Fruit fly (Drosophila melanogaster) whole organism, embryonic: ENCODE results near the gene att-ORFB.

Source experiments
- Adf1 ChIP-seq: fragments of 200-800 bp; sonication (Bioruptor generic); IDR thresholded peaks from 2 replicates; pipeline ENCODE4 v1.3.6; 2022; ENCODE audit warnings: missing biosample characterization, missing genetic modification characterization
- BtbVII ChIP-seq: fragments of 200-800 bp; sonication (Bioruptor generic); optimal IDR thresholded peaks from 3 replicates; lab custom pipeline; 2017; ENCODE audit warnings: missing biosample characterization, mild to moderate bottlenecking, missing genetic modification characterization
- C15 ChIP-seq: fragments of 200-800 bp; sonication (Bioruptor generic); IDR thresholded peaks from 3 replicates; pipeline ENCODE4 v1.3.6; 2022; ENCODE audit warnings: missing biosample characterization, missing genetic modification characterization
- CG10462 ChIP-seq: fragments of 200-800 bp; sonication (Bioruptor generic); optimal IDR thresholded peaks from 2 replicates; lab custom pipeline; 2016; ENCODE audit warnings: missing biosample characterization, missing genetic modification characterization
- CG11247 ChIP-seq: fragments of 200-800 bp; sonication (Bioruptor generic); IDR thresholded peaks from 2 replicates; pipeline ENCODE4 v1.3.6; 2022; ENCODE audit warnings: missing biosample characterization, missing genetic modification characterization
- CG11504 ChIP-seq: fragments of 200-800 bp; sonication (Bioruptor generic); optimal IDR thresholded peaks from 3 replicates; lab custom pipeline; 2019; ENCODE audit warnings: missing biosample characterization, mild to moderate bottlenecking, missing genetic modification characterization, moderate library complexity
- CG11560 ChIP-seq: fragments of 200-800 bp; sonication (Bioruptor generic); IDR thresholded peaks from 3 replicates; pipeline ENCODE4 v1.3.6; 2022; ENCODE audit warnings: missing biosample characterization, missing genetic modification characterization
- CG11695 ChIP-seq: fragments of 200-800 bp; sonication (Bioruptor generic); IDR thresholded peaks from 3 replicates; pipeline ENCODE4 v1.3.6; 2022; ENCODE audit warnings: missing biosample characterization, missing genetic modification characterization
- CG12104 ChIP-seq: fragments of 200-800 bp; sonication (Bioruptor generic); optimal IDR thresholded peaks from 3 replicates; lab custom pipeline; 2016; ENCODE audit warnings: missing biosample characterization, missing genetic modification characterization
- CG12236 ChIP-seq: fragments of 200-800 bp; sonication (Bioruptor generic); optimal IDR thresholded peaks from 2 replicates; lab custom pipeline; 2016; ENCODE audit warnings: missing biosample characterization, missing genetic modification characterization
- CG14860 ChIP-seq: fragments of 200-800 bp; sonication (Bioruptor generic); IDR thresholded peaks from 3 replicates; pipeline ENCODE4 v1.3.6; 2022; ENCODE audit warnings: missing biosample characterization, missing genetic modification characterization; ENCODE audit not compliant: partially characterized antibody
- CG15073 ChIP-seq: fragments of 200-800 bp; sonication (Bioruptor generic); optimal IDR thresholded peaks from 2 replicates; lab custom pipeline; 2016; ENCODE audit warnings: missing biosample characterization, missing genetic modification characterization
- CG15269 ChIP-seq: fragments of 200-800 bp; sonication (Bioruptor generic); optimal IDR thresholded peaks from 2 replicates; lab custom pipeline; 2018; ENCODE audit warnings: missing biosample characterization, mild to moderate bottlenecking, missing genetic modification characterization, moderate library complexity
- CG16863 ChIP-seq: fragments of 200-800 bp; sonication (Bioruptor generic); optimal IDR thresholded peaks from 3 replicates; lab custom pipeline; 2016; ENCODE audit warnings: missing biosample characterization, missing genetic modification characterization
- CG2116 ChIP-seq: fragments of 200-800 bp; sonication (Bioruptor generic); optimal IDR thresholded peaks from 3 replicates; lab custom pipeline; 2018; ENCODE audit warnings: missing biosample characterization, mild to moderate bottlenecking, missing genetic modification characterization
- CG2889 ChIP-seq: fragments of 200-800 bp; sonication (Bioruptor generic); IDR thresholded peaks from 3 replicates; pipeline ENCODE4 v1.3.6; 2022; ENCODE audit warnings: missing biosample characterization, missing genetic modification characterization
- CG30431 ChIP-seq: fragments of 200-800 bp; sonication (Bioruptor generic); optimal IDR thresholded peaks from 2 replicates; lab custom pipeline; 2017; ENCODE audit warnings: missing biosample characterization, missing genetic modification characterization
- CG4328 ChIP-seq: fragments of 200-800 bp; sonication (Bioruptor generic); optimal IDR thresholded peaks from 3 replicates; lab custom pipeline; 2017; ENCODE audit warnings: missing biosample characterization, missing genetic modification reagents, missing genetic modification characterization
- CG4424 ChIP-seq: fragments of 200-800 bp; sonication (Bioruptor generic); optimal IDR thresholded peaks from 3 replicates; lab custom pipeline; 2016; ENCODE audit warnings: missing biosample characterization, missing genetic modification characterization
- CG6683 ChIP-seq: fragments of 200-800 bp; sonication (Bioruptor generic); optimal IDR thresholded peaks from 2 replicates; lab custom pipeline; 2017; ENCODE audit warnings: missing biosample characterization, mild to moderate bottlenecking, missing genetic modification characterization, missing genetic modification reagents
- CG7963 ChIP-seq: fragments of 200-800 bp; sonication (Bioruptor generic); IDR thresholded peaks from 3 replicates; pipeline ENCODE4 v1.3.6; 2022; ENCODE audit warnings: missing biosample characterization, missing genetic modification characterization; ENCODE audit not compliant: partially characterized antibody
- CG8388 ChIP-seq: fragments of 200-800 bp; sonication (Bioruptor generic); optimal IDR thresholded peaks from 2 replicates; lab custom pipeline; 2019; ENCODE audit warnings: missing biosample characterization, mild to moderate bottlenecking, missing genetic modification characterization, moderate library complexity
- CG8924 ChIP-seq: fragments of 200-800 bp; optimal IDR thresholded peaks from 3 replicates; lab custom pipeline; 2019; ENCODE audit warnings: missing biosample characterization, mild to moderate bottlenecking, missing genetic modification characterization, moderate library complexity
- CG9817 ChIP-seq: fragments of 200-800 bp; sonication (Bioruptor generic); optimal IDR thresholded peaks from 2 replicates; lab custom pipeline; 2018; ENCODE audit warnings: missing biosample characterization, mild to moderate bottlenecking, missing genetic modification characterization, moderate library complexity
- Camta ChIP-seq: fragments of 200-800 bp; sonication (Bioruptor generic); optimal IDR thresholded peaks from 2 replicates; lab custom pipeline; 2016; ENCODE audit warnings: missing biosample characterization, missing genetic modification characterization
- Dip3 ChIP-seq: fragments of 200-800 bp; sonication (Bioruptor generic); optimal IDR thresholded peaks from 3 replicates; lab custom pipeline; 2016; ENCODE audit warnings: missing biosample characterization, missing genetic modification characterization
- Fer3 ChIP-seq: fragments of 200-800 bp; sonication (Bioruptor generic); optimal IDR thresholded peaks from 2 replicates; lab custom pipeline; 2018; ENCODE audit warnings: missing biosample characterization, mild to moderate bottlenecking, missing genetic modification characterization, moderate library complexity
- HmgZ ChIP-seq: fragments of 200-800 bp; sonication (Bioruptor generic); optimal IDR thresholded peaks from 2 replicates; lab custom pipeline; 2018; ENCODE audit warnings: missing biosample characterization, mild to moderate bottlenecking, missing genetic modification characterization
- Hr3 ChIP-seq: fragments of 200-800 bp; sonication (Bioruptor generic); optimal IDR thresholded peaks from 3 replicates; lab custom pipeline; 2016; ENCODE audit warnings: missing biosample characterization, missing genetic modification characterization
- Lpt ChIP-seq: fragments of >200 bp; optimal IDR thresholded peaks from 2 replicates; lab custom pipeline; 2018; ENCODE audit warnings: missing biosample characterization, missing genetic modification characterization
- Rfx ChIP-seq: fragments of 200-800 bp; sonication (Bioruptor generic); IDR thresholded peaks from 2 replicates; pipeline ENCODE4 v1.3.6; 2022; ENCODE audit warnings: missing biosample characterization, missing genetic modification characterization
- Scr ChIP-seq: fragments of 200-800 bp; sonication (Bioruptor generic); IDR thresholded peaks from 2 replicates; pipeline ENCODE4 v1.3.6; 2022; ENCODE audit warnings: missing biosample characterization, missing genetic modification characterization; ENCODE audit not compliant: partially characterized antibody
- Side ChIP-seq: fragments of 200-800 bp; sonication (Bioruptor generic); optimal IDR thresholded peaks from 2 replicates; lab custom pipeline; 2016; ENCODE audit warnings: missing biosample characterization, missing genetic modification characterization
- YL-1 ChIP-seq: fragments of 200-800 bp; sonication (Bioruptor generic); optimal IDR thresholded peaks from 3 replicates; lab custom pipeline; 2017; ENCODE audit warnings: missing biosample characterization, mild to moderate bottlenecking, missing genetic modification characterization
- aop ChIP-seq: fragments of 200-800 bp; sonication (Bioruptor generic); IDR thresholded peaks from 2 replicates; pipeline ENCODE4 v1.3.6; 2022; ENCODE audit warnings: missing biosample characterization, missing genetic modification characterization
- bigmax ChIP-seq: fragments of 200-800 bp; sonication (Bioruptor generic); optimal IDR thresholded peaks from 2 replicates; lab custom pipeline; 2018; ENCODE audit warnings: missing biosample characterization, mild to moderate bottlenecking, missing genetic modification characterization
- chm ChIP-seq: fragments of 200-800 bp; sonication (Bioruptor generic); IDR thresholded peaks from 2 replicates; pipeline ENCODE4 v1.3.6; 2022; ENCODE audit warnings: missing biosample characterization, missing genetic modification characterization
- chn ChIP-seq: fragments of 200-800 bp; sonication (Bioruptor generic); optimal IDR thresholded peaks from 2 replicates; lab custom pipeline; 2016; ENCODE audit warnings: missing biosample characterization, missing genetic modification characterization
- cwo ChIP-seq: fragments of 200-800 bp; sonication (Bioruptor generic); optimal IDR thresholded peaks from 3 replicates; lab custom pipeline; 2017; ENCODE audit warnings: missing biosample characterization, missing genetic modification characterization, mild to moderate bottlenecking, moderate library complexity, missing genetic modification reagents
- dpn ChIP-seq, 2 experiments: fragments of 200-800 bp; sonication (Bioruptor generic); optimal IDR thresholded peaks; 3 replicates each; lab custom pipeline; 2016; ENCODE audit warnings: missing biosample characterization in 2 of 2, missing genetic modification characterization in 2 of 2
- gcm ChIP-seq: fragments of 200-800 bp; sonication (Bioruptor generic); optimal IDR thresholded peaks from 2 replicates; lab custom pipeline; 2019; ENCODE audit warnings: missing biosample characterization, mild to moderate bottlenecking, missing genetic modification characterization, moderate library complexity
- grau ChIP-seq: fragments of 200-800 bp; optimal IDR thresholded peaks from 3 replicates; lab custom pipeline; 2019; ENCODE audit warnings: missing biosample characterization, mild to moderate bottlenecking, missing genetic modification characterization, moderate library complexity
- her ChIP-seq: fragments of 200-800 bp; sonication (Bioruptor generic); optimal IDR thresholded peaks from 2 replicates; lab custom pipeline; 2016; ENCODE audit warnings: missing biosample characterization, missing genetic modification characterization
- lab ChIP-seq: fragments of 200-800 bp; sonication (Bioruptor generic); optimal IDR thresholded peaks from 3 replicates; lab custom pipeline; 2017; ENCODE audit warnings: missing biosample characterization, missing genetic modification characterization, mild to moderate bottlenecking, moderate library complexity, missing genetic modification reagents
- lola ChIP-seq, 3 experiments: fragments of >200 bp in 2 of 3; fragments of 200-800 bp in 1 of 3; sonication (Bioruptor generic) in 1 of 3; optimal IDR thresholded peaks; 2 replicates each; lab custom pipeline; 2017 to 2019; ENCODE audit warnings: missing biosample characterization in 3 of 3, missing genetic modification characterization in 3 of 3, mild to moderate bottlenecking in 1 of 3, moderate library complexity in 1 of 3
- onecut ChIP-seq: fragments of 200-800 bp; sonication (Bioruptor generic); IDR thresholded peaks from 2 replicates; pipeline ENCODE4 v1.3.6; 2022; ENCODE audit warnings: missing biosample characterization, missing genetic modification characterization
- org-1 ChIP-seq: fragments of 200-800 bp; sonication (Bioruptor generic); optimal IDR thresholded peaks from 2 replicates; lab custom pipeline; 2017; ENCODE audit warnings: missing biosample characterization, missing genetic modification characterization
- rib ChIP-seq: fragments of 200-800 bp; sonication (Bioruptor generic); IDR thresholded peaks from 2 replicates; pipeline ENCODE4 v1.3.6; 2022; ENCODE audit warnings: missing biosample characterization, missing genetic modification characterization
- slp2 ChIP-seq: fragments of 200-800 bp; sonication (Bioruptor generic); optimal IDR thresholded peaks from 2 replicates; lab custom pipeline; 2016; ENCODE audit warnings: missing biosample characterization, missing genetic modification characterization
- stc ChIP-seq: fragments of 200-800 bp; sonication (Bioruptor generic); IDR thresholded peaks from 2 replicates; pipeline ENCODE4 v1.3.6; 2022; ENCODE audit warnings: missing biosample characterization, missing genetic modification characterization
- unpg ChIP-seq: fragments of 200-800 bp; sonication (Bioruptor generic); optimal IDR thresholded peaks from 3 replicates; lab custom pipeline; 2018; ENCODE audit warnings: missing biosample characterization, mild to moderate bottlenecking, missing genetic modification characterization, moderate library complexity
- vvl ChIP-seq: fragments of 200-800 bp; sonication (Bioruptor generic); IDR thresholded peaks from 2 replicates; pipeline ENCODE4 v1.3.6; 2022; ENCODE audit warnings: missing biosample characterization, missing genetic modification characterization

The att-ORFB gene

DNA sequence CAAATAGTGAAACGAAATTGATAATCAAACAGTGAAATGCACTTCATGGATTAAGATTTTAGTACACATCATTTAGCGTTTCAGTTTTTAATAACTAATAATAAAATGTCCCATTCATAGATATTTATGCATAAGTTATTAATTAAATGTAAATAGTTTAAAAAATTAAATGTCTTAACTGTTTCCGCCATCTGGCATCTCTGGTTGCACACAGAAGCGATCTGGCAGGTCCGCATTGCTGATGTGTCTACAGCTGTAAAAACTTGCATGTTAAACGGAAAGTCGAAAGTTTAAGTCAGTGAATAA lies 34.2 kb upstream of the att-ORFB start, which contains the start of gene Srp72 (continued):
- TF ChIP-seq CG14860 (no peak), CG11560 (tag; lab: Robert Waterston, UW) (no peak), CG10462 (GFP tag; lab: Kevin White, UChicago) (peak; percentile 17), CG4328 (peak; percentile 29), CG11695 (peak; percentile 68; the same call in 2 of the 3 replicates), Adf1 (no peak), CG11247 (GFP tag; lab: Robert Waterston, UW) (peak; percentile 43; the same call in 1 of the 2 replicates), gcm (no peak), CG8924 (tag; lab: Kevin White, UChicago) (peak; percentile 43), C15 (GFP tag; lab: Robert Waterston, UW) (no peak), CG15073 (no peak), cwo (GFP tag; lab: Kevin White, UChicago) (peak; percentile 10), lola (GFP tag; optimal IDR thresholded peaks at IDR 0.05; lab: Kevin White, UChicago) (peak in 1 of 3 experiments; percentile 25), CG9817 (tag; lab: Kevin White, UChicago) (peak; percentile 44), chn (GFP tag; lab: Kevin White, UChicago) (peak; percentile 45), Dip3 (GFP tag; lab: Kevin White, UChicago) (peak; percentile 25), CG11504 (tag; lab: Kevin White, UChicago) (peak; percentile 55), Rfx (peak; percentile 51; the same call in 1 of the 2 replicates), CG4424 (GFP tag; lab: Kevin White, UChicago) (peak; percentile 66), CG12236 (no peak), rib (GFP tag; lab: Robert Waterston, UW) (no peak), aop (GFP tag; lab: Robert Waterston, UW) (no peak), unpg (GFP tag; lab: Kevin White, UChicago) (peak; percentile 45), CG30431 (GFP tag; lab: Kevin White, UChicago) (no peak), Hr3 (GFP tag; lab: Kevin White, UChicago) (no peak), CG2889 (no peak), YL-1 (GFP tag; lab: Kevin White, UChicago) (peak; percentile 54), dpn (GFP tag; optimal IDR thresholded peaks at IDR 0.05; lab: Kevin White, UChicago) (peak in 1 of 2 experiments; percentile 27), CG15269 (tag; lab: Kevin White, UChicago) (no peak), her (GFP tag; lab: Kevin White, UChicago) (no peak), stc (GFP tag; lab: Robert Waterston, UW) (peak; percentile 45; the same call in 1 of the 2 replicates), slp2 (GFP tag; lab: Kevin White, UChicago) (no peak), bigmax (GFP tag; lab: Kevin White, UChicago) (no peak), Lpt (no peak), CG16863 (GFP tag; lab: Kevin White, UChicago) (no peak), Scr (GFP tag; lab: Robert Waterston, UW) (no peak), CG7963 (no peak), lab (GFP tag; lab: Kevin White, UChicago) (peak; percentile 58), Side (GFP tag; lab: Kevin White, UChicago) (no peak), chm (peak; percentile 23; the same call in 1 of the 2 replicates), onecut (GFP tag; lab: Robert Waterston, UW) (no peak), CG2116 (GFP tag; lab: Kevin White, UChicago) (peak; percentile 18), BtbVII (GFP tag; lab: Kevin White, UChicago) (no peak), HmgZ (no peak), Camta (GFP tag; lab: Kevin White, UChicago) (no peak), CG6683 (GFP tag; lab: Kevin White, UChicago) (no peak), CG12104 (GFP tag; lab: Kevin White, UChicago) (peak; percentile 57), org-1 (no peak), CG8388 (GFP tag; lab: Kevin White, UChicago) (peak; percentile 42), grau (peak; percentile 41), Fer3 (peak; percentile 57), vvl (peak; percentile 54)
